Fruit fly (Drosophila melanogaster) whole organism, embryonic: ENCODE results near the gene CG13843.

Source experiments
- Ada2b ChIP-seq: fragments of 200-800 bp; sonication (Bioruptor generic); IDR thresholded peaks from 2 replicates; pipeline ENCODE4 v1.3.6; 2022; ENCODE audit warnings: missing biosample characterization, missing genetic modification characterization
- Aef1 ChIP-seq: fragments of 200-800 bp; sonication (Bioruptor generic); IDR thresholded peaks from 3 replicates; pipeline ENCODE4 v1.3.6; 2022; ENCODE audit warnings: missing biosample characterization, missing genetic modification characterization
- Asciz ChIP-seq: fragments of 200-800 bp; sonication (Bioruptor generic); optimal IDR thresholded peaks from 2 replicates; lab custom pipeline; 2017; ENCODE audit warnings: missing biosample characterization, mild to moderate bottlenecking, missing genetic modification characterization, missing genetic modification reagents
- Atf6 ChIP-seq: fragments of 200-800 bp; sonication (Bioruptor generic); IDR thresholded peaks from 2 replicates; pipeline ENCODE4 v1.3.6; 2022; ENCODE audit warnings: missing biosample characterization, missing genetic modification characterization
- CG10462 ChIP-seq: fragments of 200-800 bp; sonication (Bioruptor generic); optimal IDR thresholded peaks from 2 replicates; lab custom pipeline; 2016; ENCODE audit warnings: missing biosample characterization, missing genetic modification characterization
- CG10565 ChIP-seq: fragments of 200-800 bp; sonication (Bioruptor generic); optimal IDR thresholded peaks from 3 replicates; lab custom pipeline; 2016; ENCODE audit warnings: missing biosample characterization, mild to moderate bottlenecking, missing genetic modification characterization
- CG10654 ChIP-seq: fragments of 200-800 bp; sonication (Bioruptor generic); optimal IDR thresholded peaks from 2 replicates; lab custom pipeline; 2016; ENCODE audit warnings: missing biosample characterization, missing genetic modification characterization
- CG11398 ChIP-seq: fragments of 200-800 bp; sonication (Bioruptor generic); optimal IDR thresholded peaks from 2 replicates; lab custom pipeline; 2016; ENCODE audit warnings: missing biosample characterization, missing genetic modification characterization
- CG12391 ChIP-seq: fragments of 200-800 bp; sonication (Bioruptor generic); optimal IDR thresholded peaks from 3 replicates; lab custom pipeline; 2018; ENCODE audit warnings: missing biosample characterization, mild to moderate bottlenecking, missing genetic modification characterization, moderate library complexity
- CG12769 ChIP-seq: fragments of 200-800 bp; sonication (Bioruptor generic); optimal IDR thresholded peaks from 2 replicates; lab custom pipeline; 2019; ENCODE audit warnings: missing biosample characterization, mild to moderate bottlenecking, missing genetic modification characterization, moderate library complexity
- CG13424 ChIP-seq: fragments of 200-800 bp; sonication (Bioruptor generic); optimal IDR thresholded peaks from 2 replicates; lab custom pipeline; 2019; ENCODE audit warnings: missing biosample characterization, mild to moderate bottlenecking, missing genetic modification characterization, moderate library complexity
- CG15073 ChIP-seq: fragments of 200-800 bp; sonication (Bioruptor generic); optimal IDR thresholded peaks from 2 replicates; lab custom pipeline; 2016; ENCODE audit warnings: missing biosample characterization, missing genetic modification characterization
- CG1647 ChIP-seq: fragments of 200-800 bp; sonication (Bioruptor generic); optimal IDR thresholded peaks from 3 replicates; lab custom pipeline; 2016; ENCODE audit warnings: missing biosample characterization, missing genetic modification characterization
- CG1832 ChIP-seq: fragments of 200-800 bp; sonication (Bioruptor generic); optimal IDR thresholded peaks from 2 replicates; lab custom pipeline; 2017; ENCODE audit warnings: missing biosample characterization, mild to moderate bottlenecking, missing genetic modification characterization, inconsistent platforms
- CG2116 ChIP-seq: fragments of 200-800 bp; sonication (Bioruptor generic); optimal IDR thresholded peaks from 3 replicates; lab custom pipeline; 2018; ENCODE audit warnings: missing biosample characterization, mild to moderate bottlenecking, missing genetic modification characterization
- CG2199 ChIP-seq: fragments of 200-800 bp; sonication (Bioruptor generic); IDR thresholded peaks from 3 replicates; pipeline ENCODE4 v1.3.6; 2022; ENCODE audit warnings: missing biosample characterization, missing genetic modification characterization
- CG42726 ChIP-seq: fragments of 200-800 bp; sonication (Bioruptor generic); IDR thresholded peaks from 2 replicates; pipeline ENCODE4 v1.3.6; 2022; ENCODE audit warnings: missing biosample characterization, missing genetic modification characterization; ENCODE audit not compliant: partially characterized antibody
- CG7556 ChIP-seq: fragments of 200-800 bp; sonication (Bioruptor generic); optimal IDR thresholded peaks from 2 replicates; lab custom pipeline; 2017; ENCODE audit warnings: missing biosample characterization, mild to moderate bottlenecking, missing genetic modification characterization
- CG8944 ChIP-seq: fragments of 200-800 bp; sonication (Bioruptor generic); optimal IDR thresholded peaks from 3 replicates; lab custom pipeline; 2016; ENCODE audit warnings: missing biosample characterization, missing genetic modification characterization
- CG9437 ChIP-seq: fragments of 200-800 bp; sonication (Bioruptor generic); optimal IDR thresholded peaks from 2 replicates; lab custom pipeline; 2018; ENCODE audit warnings: missing biosample characterization, mild to moderate bottlenecking, missing genetic modification characterization
- CoRest ChIP-seq: fragments of 200-800 bp; sonication (Bioruptor generic); optimal IDR thresholded peaks from 3 replicates; lab custom pipeline; 2018; ENCODE audit warnings: missing biosample characterization, mild to moderate bottlenecking, missing genetic modification characterization, moderate library complexity
- Dref ChIP-seq: fragments of 200-800 bp; sonication (Bioruptor generic); IDR thresholded peaks from 2 replicates; pipeline ENCODE4 v1.3.6; 2022; ENCODE audit warnings: missing biosample characterization, missing genetic modification characterization
- E2f2 ChIP-seq: fragments of 200-800 bp; sonication (Bioruptor generic); IDR thresholded peaks from 2 replicates; pipeline ENCODE4 v1.3.6; 2022; ENCODE audit warnings: missing biosample characterization, missing genetic modification characterization
- Fer2 ChIP-seq: fragments of 200-800 bp; sonication (Bioruptor generic); optimal IDR thresholded peaks from 2 replicates; lab custom pipeline; 2018; ENCODE audit warnings: missing biosample characterization, mild to moderate bottlenecking, missing genetic modification characterization, moderate library complexity
- GATAe ChIP-seq: fragments of 200-800 bp; sonication (Bioruptor generic); conservative IDR thresholded peaks from 2 replicates; pipeline ENCODE4 v1.3.6; 2022; ENCODE audit warnings: missing biosample characterization, missing genetic modification characterization
- HLH3B ChIP-seq: fragments of 200-800 bp; sonication (Bioruptor generic); IDR thresholded peaks from 2 replicates; pipeline ENCODE4 v1.3.6; 2022; ENCODE audit warnings: missing biosample characterization, missing genetic modification characterization
- HLHmδ ChIP-seq: fragments of 200-800 bp; sonication (Bioruptor generic); optimal IDR thresholded peaks from 2 replicates; lab custom pipeline; 2018; ENCODE audit warnings: missing biosample characterization, mild to moderate bottlenecking, missing genetic modification characterization, moderate library complexity
- HmgD ChIP-seq: fragments of 200-800 bp; sonication (Bioruptor generic); optimal IDR thresholded peaks from 3 replicates; lab custom pipeline; 2016; ENCODE audit warnings: missing biosample characterization, missing genetic modification characterization
- Hr78 ChIP-seq, 2 experiments: fragments of 200-800 bp in 1 of 2; fragments of >200 bp in 1 of 2; sonication (Bioruptor generic) in 1 of 2; optimal IDR thresholded peaks; 2 replicates each; lab custom pipeline; 2017 to 2019; ENCODE audit warnings: missing biosample characterization in 2 of 2, missing genetic modification characterization in 2 of 2, mild to moderate bottlenecking in 1 of 2, moderate library complexity in 1 of 2
- Lhr ChIP-seq: fragments of 200-800 bp; sonication (Bioruptor generic); optimal IDR thresholded peaks from 3 replicates; lab custom pipeline; 2017; ENCODE audit warnings: mild to moderate bottlenecking, missing biosample characterization, missing genetic modification reagents, missing genetic modification characterization
- NK7.1 ChIP-seq: fragments of 200-800 bp; sonication (Bioruptor generic); optimal IDR thresholded peaks from 3 replicates; lab custom pipeline; 2016; ENCODE audit warnings: missing biosample characterization, missing genetic modification characterization
- Oaz ChIP-seq: fragments of 200-800 bp; sonication (Bioruptor generic); IDR thresholded peaks from 2 replicates; pipeline ENCODE4 v1.3.6; 2022; ENCODE audit warnings: missing biosample characterization, missing genetic modification characterization
- Side ChIP-seq: fragments of 200-800 bp; sonication (Bioruptor generic); optimal IDR thresholded peaks from 2 replicates; lab custom pipeline; 2016; ENCODE audit warnings: missing biosample characterization, missing genetic modification characterization
- Sox102F ChIP-seq: fragments of 200-800 bp; sonication (Bioruptor generic); optimal IDR thresholded peaks from 2 replicates; lab custom pipeline; 2018; ENCODE audit warnings: missing biosample characterization, mild to moderate bottlenecking, missing genetic modification characterization, moderate library complexity
- abd-A ChIP-seq: fragments of 200-800 bp; sonication (Bioruptor generic); optimal IDR thresholded peaks from 3 replicates; lab custom pipeline; 2019; ENCODE audit warnings: missing biosample characterization, mild to moderate bottlenecking, missing genetic modification characterization, moderate library complexity
- amos ChIP-seq: fragments of 200-800 bp; sonication (Bioruptor generic); IDR thresholded peaks from 2 replicates; pipeline ENCODE4 v1.3.6; 2022; ENCODE audit warnings: missing biosample characterization, missing genetic modification characterization; ENCODE audit not compliant: partially characterized antibody
- cato ChIP-seq: fragments of 200-800 bp; sonication (Bioruptor generic); optimal IDR thresholded peaks from 2 replicates; lab custom pipeline; 2016; ENCODE audit warnings: missing biosample characterization, missing genetic modification characterization, borderline replicate concordance
- crc ChIP-seq: fragments of 200-800 bp; sonication (Bioruptor generic); optimal IDR thresholded peaks from 2 replicates; lab custom pipeline; 2016; ENCODE audit warnings: missing biosample characterization, missing genetic modification characterization
- crp ChIP-seq, 2 experiments: fragments of 200-800 bp; sonication (Bioruptor generic); optimal IDR thresholded peaks; 2 replicates in 1 of 2; 3 replicates in 1 of 2; lab custom pipeline; 2017; ENCODE audit warnings: missing biosample characterization in 2 of 2, missing genetic modification characterization in 2 of 2, mild to moderate bottlenecking in 1 of 2, moderate library complexity in 1 of 2
- dimm ChIP-seq: fragments of 200-800 bp; sonication (Bioruptor generic); IDR thresholded peaks from 2 replicates; pipeline ENCODE4 v1.3.6; 2022; ENCODE audit warnings: missing biosample characterization, missing genetic modification characterization
- fd64A ChIP-seq: fragments of 200-800 bp; sonication (Bioruptor generic); optimal IDR thresholded peaks from 3 replicates; lab custom pipeline; 2018; ENCODE audit warnings: missing biosample characterization, mild to moderate bottlenecking, missing genetic modification characterization
- fd96Cb ChIP-seq: fragments of 200-800 bp; sonication (Bioruptor generic); optimal IDR thresholded peaks from 2 replicates; lab custom pipeline; 2018; ENCODE audit warnings: missing biosample characterization, mild to moderate bottlenecking, missing genetic modification characterization, moderate library complexity
- kni ChIP-seq: fragments of 200-800 bp; sonication (Bioruptor generic); optimal IDR thresholded peaks from 3 replicates; lab custom pipeline; 2017; ENCODE audit warnings: mild to moderate bottlenecking, missing biosample characterization, missing genetic modification reagents, missing genetic modification characterization
- luna ChIP-seq: fragments of 200-800 bp; sonication (Bioruptor generic); optimal IDR thresholded peaks from 2 replicates; lab custom pipeline; 2016; ENCODE audit warnings: missing biosample characterization, missing genetic modification characterization
- onecut ChIP-seq: fragments of 200-800 bp; sonication (Bioruptor generic); IDR thresholded peaks from 2 replicates; pipeline ENCODE4 v1.3.6; 2022; ENCODE audit warnings: missing biosample characterization, missing genetic modification characterization
- pb ChIP-seq: fragments of 200-800 bp; sonication (Bioruptor generic); optimal IDR thresholded peaks from 3 replicates; lab custom pipeline; 2016; ENCODE audit warnings: missing biosample characterization, missing genetic modification characterization
- pita ChIP-seq: fragments of 200-800 bp; sonication (Bioruptor generic); optimal IDR thresholded peaks from 2 replicates; lab custom pipeline; 2017; ENCODE audit warnings: missing biosample characterization, mild to moderate bottlenecking, missing genetic modification characterization
- sens-2 ChIP-seq: fragments of 200-800 bp; sonication (Bioruptor generic); IDR thresholded peaks from 2 replicates; pipeline ENCODE4 v1.3.6; 2022; ENCODE audit warnings: missing biosample characterization, missing genetic modification characterization
- ssp ChIP-seq: fragments of 200-800 bp; sonication (Bioruptor generic); IDR thresholded peaks from 2 replicates; pipeline ENCODE4 v1.3.6; 2022; ENCODE audit warnings: missing biosample characterization, missing genetic modification characterization
- tap ChIP-seq: fragments of 200-800 bp; optimal IDR thresholded peaks from 3 replicates; lab custom pipeline; 2019; ENCODE audit warnings: missing biosample characterization, mild to moderate bottlenecking, missing genetic modification characterization, moderate library complexity
- tx ChIP-seq: fragments of 200-800 bp; sonication (Bioruptor generic); optimal IDR thresholded peaks from 2 replicates; lab custom pipeline; 2016; ENCODE audit warnings: missing biosample characterization, missing genetic modification characterization

Gene CG13843

dm6 chr3R:22627936-22628513 lies 18.7 kb downstream of the CG13843 start (continued):
- TF ChIP-seq crc (GFP tag; lab: Kevin White, UChicago) (no peak), CG42726 (GFP tag; lab: Robert Waterston, UW) (no peak), Aef1 (GFP tag; lab: Robert Waterston, UW) (no peak), dimm (GFP tag; lab: Robert Waterston, UW) (no peak), Ada2b (peak; percentile 50), tx (GFP tag; lab: Kevin White, UChicago) (no peak), HLHmδ (GFP tag; lab: Kevin White, UChicago) (no peak), CoRest (tag; lab: Kevin White, UChicago) (peak; percentile 54), fd96Cb (tag; lab: Kevin White, UChicago) (no peak), GATAe (GFP tag; lab: Robert Waterston, UW) (no peak), Oaz (GFP tag; lab: Robert Waterston, UW) (no peak), NK7.1 (no peak), CG2199 (GFP tag; lab: Robert Waterston, UW) (no peak), HLH3B (GFP tag; lab: Robert Waterston, UW) (0 out of 2 replicates have a peak, but pooled peaks have one; percentile 8), CG1647 (GFP tag; lab: Kevin White, UChicago) (no peak), Fer2 (tag; lab: Kevin White, UChicago) (no peak), CG2116 (no peak), CG10462 (no peak), HmgD (GFP tag; lab: Kevin White, UChicago) (no peak), Side (GFP tag; lab: Kevin White, UChicago) (no peak), pita (no peak), Atf6 (peak; percentile 31; the same call in 1 of the 2 replicates), CG11398 (no peak), ssp (GFP tag; lab: Robert Waterston, UW) (no peak)
- TF ChIP-seq, all 482 proteins: peak for 89

- peak; percentile 17 for TF ChIP-seq Sox102F
- TF ChIP-seq cato (GFP tag; lab: Kevin White, UChicago): no peak
- peak; percentile 13 for TF ChIP-seq CG13424 (tag; lab: Kevin White, UChicago)
- TF ChIP-seq CG12769 (tag; lab: Kevin White, UChicago): no peak
- TF ChIP-seq E2f2: no peak
- TF ChIP-seq luna (GFP tag; lab: Kevin White, UChicago): no peak
- TF ChIP-seq CG9437 (GFP tag; lab: Kevin White, UChicago): no peak
- TF ChIP-seq Hr78 (GFP tag; optimal IDR thresholded peaks at IDR 0.05; lab: Kevin White, UChicago): no peak
- TF ChIP-seq CG10565 (GFP tag; lab: Kevin White, UChicago): no peak
- TF ChIP-seq pb: no peak
- TF ChIP-seq Lhr (GFP tag; lab: Kevin White, UChicago): no peak
- TF ChIP-seq fd64A (GFP tag; lab: Kevin White, UChicago): no peak
- no peak for TF ChIP-seq kni (GFP tag; lab: Kevin White, UChicago)
- TF ChIP-seq CG10654 (GFP tag; lab: Kevin White, UChicago): no peak
- no peak for TF ChIP-seq tap (tag; lab: Kevin White, UChicago)
- no peak for TF ChIP-seq CG15073
- TF ChIP-seq crp (GFP tag; optimal IDR thresholded peaks at IDR 0.05; lab: Kevin White, UChicago): no peak
- TF ChIP-seq CG1832: no peak
- TF ChIP-seq amos (GFP tag; lab: Robert Waterston, UW): no peak
- TF ChIP-seq CG7556 (GFP tag; lab: Kevin White, UChicago): peak; percentile 36
- no peak for TF ChIP-seq Asciz (GFP tag; lab: Kevin White, UChicago)
- no peak for TF ChIP-seq onecut (GFP tag; lab: Robert Waterston, UW)
- no peak for TF ChIP-seq Dref
- no peak for TF ChIP-seq abd-A (tag; lab: Kevin White, UChicago)
- peak; percentile 19 for TF ChIP-seq CG12391
- no peak for TF ChIP-seq CG8944 (GFP tag; lab: Kevin White, UChicago)
- TF ChIP-seq sens-2 (GFP tag; lab: Robert Waterston, UW): no peak
Observed at dm6 chr3R:22629174-22629573, 19.9 kb downstream of the CG13843 start.
